Fruit fly (Drosophila melanogaster): ENCODE data around the gene CG6216.

DNA sequence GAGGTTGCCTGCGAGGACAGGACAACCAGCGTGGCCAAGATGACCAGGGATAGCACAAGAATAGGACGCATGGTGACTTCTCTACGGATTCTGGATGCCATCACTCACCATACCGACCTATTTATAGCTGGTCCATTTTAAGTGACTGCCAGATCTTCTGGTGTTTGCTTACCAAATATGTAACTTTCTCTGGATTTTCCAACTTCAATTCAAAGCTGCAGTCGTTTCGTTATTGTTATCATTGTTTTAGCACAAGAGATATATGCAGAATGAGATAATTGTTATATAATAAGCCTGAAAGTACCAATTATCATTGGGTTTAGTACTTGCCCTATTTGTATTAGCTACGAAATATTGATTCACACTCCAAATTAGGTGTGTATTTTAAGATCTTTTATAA, 46.8 kb downstream of the CG6216 start, which contains the start of gene CG32071:
- TF ChIP-seq CG8478 (optimal IDR thresholded peaks at IDR 0.05), result no peak
- no peak for TF ChIP-seq Dll (optimal IDR thresholded peaks at IDR 0.05)
- TF ChIP-seq pan (optimal IDR thresholded peaks at IDR 0.05), result no peak
- no peak for TF ChIP-seq EcR (GFP tag; optimal IDR thresholded peaks at IDR 0.05)
- TF ChIP-seq psq (optimal IDR thresholded peaks at IDR 0.05), result no peak
- TF ChIP-seq usp (GFP tag; optimal IDR thresholded peaks at IDR 0.05), result no peak
